Worm (Caenorhabditis elegans): ENCODE data around the gene F13A7.12.

- no peak for TF ChIP-seq lin-13 (GFP tag; optimal IDR thresholded peaks at IDR 0.05)
- TF ChIP-seq fkh-10 (GFP tag; optimal IDR thresholded peaks at IDR 0.05), result no peak
- no peak for TF ChIP-seq snu-23 (GFP tag; optimal IDR thresholded peaks at IDR 0.05)
- no peak for TF ChIP-seq pag-3 (tag; optimal IDR thresholded peaks at IDR 0.05; ENCODE audit: borderline replicate concordance, insufficient read depth)
- no peak for TF ChIP-seq grh-1 (GFP tag; IDR thresholded peaks at IDR 0.05)
- TF ChIP-seq zag-1 (tag; optimal IDR thresholded peaks at IDR 0.05), result no peak
- no peak for TF ChIP-seq unc-86 (tag; optimal IDR thresholded peaks at IDR 0.05)
- TF ChIP-seq efl-1 (optimal IDR thresholded peaks at IDR 0.05), result no peak
- TF ChIP-seq efl-1 (GFP tag; optimal IDR thresholded peaks at IDR 0.05 in 1 of 2), result no peak
- no peak for TF ChIP-seq nhr-12 (tag; optimal IDR thresholded peaks at IDR 0.05)
- TF ChIP-seq fkh-4 (tag; optimal IDR thresholded peaks at IDR 0.05; ENCODE audit: borderline replicate concordance), result no peak
- TF ChIP-seq sptf-1 (tag; optimal IDR thresholded peaks at IDR 0.05), result no peak
- TF ChIP-seq lin-39 (tag; optimal IDR thresholded peaks at IDR 0.05), result no peak
- no peak for TF ChIP-seq ceh-8 (GFP tag; optimal IDR thresholded peaks at IDR 0.05)
Observed at ce11 chrV:16406357-16406756, 10.5 kb downstream of the F13A7.12 start.

Data from whole organism, L1 larva.